Fruit fly (Drosophila melanogaster): ENCODE data around the gene alpha4GT1.

Gene alpha4GT1

DNA sequence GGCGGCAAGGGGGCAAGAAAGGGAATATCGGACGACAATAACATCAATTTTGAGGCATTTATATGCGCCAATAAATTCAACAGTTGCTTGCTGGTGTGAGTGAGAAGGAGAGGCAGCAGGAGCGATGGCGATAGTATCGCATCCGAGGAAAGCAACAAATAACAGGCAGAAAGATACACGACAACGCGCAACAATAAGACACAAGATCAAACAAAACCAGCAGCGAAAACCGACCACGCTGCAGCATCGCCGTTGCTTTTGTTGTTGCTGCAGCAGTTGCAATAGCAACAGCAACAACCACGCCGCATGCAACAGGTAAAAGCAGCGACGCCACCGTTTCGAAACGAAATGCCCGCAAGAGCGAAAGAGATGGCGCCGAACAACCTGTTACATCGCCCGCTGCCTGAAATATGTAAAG lies 22.4 kb downstream of the alpha4GT1 start:
- TF ChIP-seq CG8478 (optimal IDR thresholded peaks at IDR 0.05): no peak
- no peak for TF ChIP-seq psq (optimal IDR thresholded peaks at IDR 0.05)
- TF ChIP-seq usp (GFP tag; optimal IDR thresholded peaks at IDR 0.05): no peak
- no peak for TF ChIP-seq pan (optimal IDR thresholded peaks at IDR 0.05)
- no peak for TF ChIP-seq Dll (optimal IDR thresholded peaks at IDR 0.05)
- TF ChIP-seq EcR (GFP tag; optimal IDR thresholded peaks at IDR 0.05): no peak

DNA sequence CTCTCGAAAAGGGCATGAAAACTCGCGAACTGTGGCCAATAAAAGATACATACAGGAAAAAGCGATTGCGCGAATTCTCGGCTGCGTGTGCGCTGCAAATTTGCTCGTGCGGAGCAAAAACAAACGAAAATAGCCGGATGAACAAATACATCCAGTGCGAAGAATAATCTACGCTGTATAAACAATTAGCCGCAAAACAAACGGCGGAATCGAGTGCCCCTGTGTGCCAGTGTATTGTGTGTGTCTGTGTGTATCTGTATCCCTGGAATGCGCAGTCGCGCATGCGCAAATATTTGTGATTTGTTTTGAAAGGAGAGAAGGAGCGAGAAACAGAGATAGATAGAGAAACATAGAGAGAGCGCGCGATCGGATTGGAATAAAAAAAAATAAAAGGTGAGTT lies 23.3 kb downstream of the alpha4GT1 start:
- TF ChIP-seq Dll (optimal IDR thresholded peaks at IDR 0.05) (no peak), pan (optimal IDR thresholded peaks at IDR 0.05) (no peak)

DNA sequence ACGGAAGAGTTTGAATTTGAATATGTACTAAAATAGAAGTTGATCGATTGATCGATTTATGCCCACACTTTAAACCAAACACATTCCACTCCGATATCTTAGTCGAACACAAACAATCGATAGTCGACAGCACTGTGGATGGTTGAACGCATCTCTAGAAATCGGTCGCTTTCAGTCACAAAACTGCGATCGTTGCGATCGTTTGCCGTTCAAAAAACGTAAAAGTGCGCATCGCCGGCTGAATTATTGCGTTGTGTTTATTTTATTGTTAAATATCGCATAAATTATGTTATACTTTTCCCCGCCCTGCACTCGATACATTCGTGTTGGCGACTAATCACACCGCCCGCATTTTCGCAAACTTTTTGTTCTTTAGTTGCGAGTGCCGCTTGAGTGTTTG lies 23.8 kb downstream of the alpha4GT1 start, which contains the start of gene Ccdc85:
Gene Ccdc85 (plus strand): TSS at position 174 of the 400 bp plus-strand sequence.
- TF ChIP-seq pan (optimal IDR thresholded peaks at IDR 0.05) (no peak), usp (GFP tag; optimal IDR thresholded peaks at IDR 0.05) (no peak), EcR (GFP tag; optimal IDR thresholded peaks at IDR 0.05) (no peak), psq (optimal IDR thresholded peaks at IDR 0.05) (no peak), Dll (optimal IDR thresholded peaks at IDR 0.05) (no peak), CG8478 (optimal IDR thresholded peaks at IDR 0.05) (no peak)

DNA sequence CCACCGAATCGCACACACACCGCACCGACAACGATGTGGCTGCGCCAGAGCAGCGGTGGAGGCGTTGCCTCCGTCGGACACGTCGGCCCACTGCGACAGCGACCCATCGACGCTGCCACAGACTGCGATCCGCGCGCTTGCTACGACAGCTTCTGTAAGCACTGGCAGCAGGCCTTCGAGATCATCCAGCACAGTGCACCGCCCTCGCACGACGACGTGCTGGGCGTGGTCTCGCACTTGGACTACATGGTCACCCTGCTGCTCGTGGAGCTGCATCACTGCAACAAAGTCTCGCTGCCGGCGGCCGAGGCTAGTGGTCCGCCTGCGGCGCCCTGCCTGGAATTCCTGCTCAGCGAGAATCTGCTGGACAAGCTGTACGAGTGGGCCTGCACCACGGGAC lies 29.2 kb downstream of the alpha4GT1 start:
- TF ChIP-seq Dll (optimal IDR thresholded peaks at IDR 0.05): no peak

DNA sequence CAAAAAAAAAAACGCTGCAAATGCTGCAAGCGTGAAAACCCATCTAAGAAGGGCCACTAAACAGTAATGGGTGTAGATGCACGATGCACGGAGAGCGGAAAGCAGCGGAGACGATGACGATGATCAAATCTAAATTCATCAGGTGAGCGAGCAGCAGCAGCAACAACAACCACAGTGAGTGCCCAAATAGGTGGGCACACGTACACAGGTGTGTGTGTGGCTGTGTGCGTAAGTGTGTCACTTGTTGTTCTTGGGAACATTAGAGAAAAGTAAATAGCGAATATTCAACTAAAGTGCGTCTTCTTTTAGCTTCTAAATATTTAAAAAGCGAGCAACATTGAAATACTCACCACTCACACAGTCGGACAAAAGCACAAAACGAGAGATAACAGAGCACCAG lies 29.7 kb downstream of the alpha4GT1 start:
- peak; percentile 11 for TF ChIP-seq CG8478 (optimal IDR thresholded peaks at IDR 0.05)
- no peak for TF ChIP-seq pan (optimal IDR thresholded peaks at IDR 0.05)

DNA sequence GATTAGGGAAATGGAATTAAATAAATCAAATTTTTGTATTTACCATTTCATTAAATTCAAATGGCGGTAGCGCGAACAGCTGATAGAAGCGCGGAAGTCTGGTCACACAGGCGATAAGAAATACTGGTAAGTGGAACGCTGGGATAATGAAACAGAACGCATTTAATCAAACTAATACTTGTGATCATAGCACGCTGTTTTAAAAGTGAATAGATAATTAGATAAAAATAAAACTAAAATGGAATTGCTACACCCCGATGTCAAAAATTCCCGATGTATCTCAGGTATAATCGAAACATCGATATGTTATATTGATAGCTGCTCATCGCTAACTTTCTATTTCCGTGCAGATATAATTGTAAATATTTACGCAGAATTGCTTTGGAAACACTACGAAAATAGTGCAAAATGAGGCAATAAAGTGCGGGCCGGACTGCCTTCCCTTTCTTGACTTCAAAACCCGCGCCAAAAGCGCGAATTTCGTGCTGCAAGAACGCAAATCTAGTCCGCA lies 30.2 kb downstream of the alpha4GT1 start, which contains the start of the genes okr and CG3558:
Gene okr (minus strand): TSS at position 96 of the 511 bp plus-strand sequence.
Gene CG3558 (plus strand): TSS at position 207 of the 511 bp plus-strand sequence.
- TF ChIP-seq psq (optimal IDR thresholded peaks at IDR 0.05): no peak
- no peak for TF ChIP-seq usp (GFP tag; optimal IDR thresholded peaks at IDR 0.05)
- TF ChIP-seq pan (optimal IDR thresholded peaks at IDR 0.05): no peak
- TF ChIP-seq Dll (optimal IDR thresholded peaks at IDR 0.05): no peak
- TF ChIP-seq EcR (GFP tag; optimal IDR thresholded peaks at IDR 0.05): no peak
- TF ChIP-seq CG8478 (optimal IDR thresholded peaks at IDR 0.05): no peak

DNA sequence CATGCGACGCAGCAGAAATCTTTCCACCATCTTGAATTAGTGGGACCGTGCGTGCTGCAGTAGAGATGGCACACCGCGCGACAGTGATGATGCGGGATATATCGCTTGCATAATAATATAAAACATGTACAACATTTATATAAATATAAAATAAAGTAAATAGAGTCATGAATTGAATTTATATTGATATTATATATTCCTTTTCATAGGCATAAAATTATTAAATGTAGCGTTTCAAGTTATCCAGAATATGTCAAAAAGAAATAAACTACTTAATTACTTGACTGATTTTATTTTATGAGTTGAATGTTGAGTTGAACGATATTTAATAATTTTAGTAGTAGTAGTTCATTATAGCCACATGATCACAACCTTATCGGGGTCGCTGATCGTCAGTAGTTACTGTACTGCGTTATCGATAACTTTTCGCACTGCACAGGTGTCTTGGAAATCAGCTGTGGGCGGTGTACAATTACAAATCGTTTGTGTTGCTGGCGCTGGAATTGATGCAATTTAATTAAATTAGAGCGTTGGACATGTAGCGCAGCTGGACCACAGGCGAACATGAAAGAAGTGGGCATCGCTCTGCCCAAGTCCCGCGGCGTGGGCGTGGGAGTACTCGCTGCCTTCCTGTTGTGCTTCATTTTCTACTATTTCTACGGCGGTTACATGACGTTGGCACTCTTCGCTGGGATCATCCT lies 35.1 kb downstream of the alpha4GT1 start, which contains the start of the genes Chd1 and Bem46:
Gene Chd1 (minus strand): TSS at position 43 of the 701 bp plus-strand sequence.
Gene Bem46 (plus strand): TSS at position 436 of the 701 bp plus-strand sequence.
- TF ChIP-seq psq (optimal IDR thresholded peaks at IDR 0.05) (no peak), CG8478 (optimal IDR thresholded peaks at IDR 0.05) (no peak), EcR (GFP tag; optimal IDR thresholded peaks at IDR 0.05) (no peak), usp (GFP tag; optimal IDR thresholded peaks at IDR 0.05) (no peak), Dll (optimal IDR thresholded peaks at IDR 0.05) (no peak), pan (optimal IDR thresholded peaks at IDR 0.05) (no peak)

DNA sequence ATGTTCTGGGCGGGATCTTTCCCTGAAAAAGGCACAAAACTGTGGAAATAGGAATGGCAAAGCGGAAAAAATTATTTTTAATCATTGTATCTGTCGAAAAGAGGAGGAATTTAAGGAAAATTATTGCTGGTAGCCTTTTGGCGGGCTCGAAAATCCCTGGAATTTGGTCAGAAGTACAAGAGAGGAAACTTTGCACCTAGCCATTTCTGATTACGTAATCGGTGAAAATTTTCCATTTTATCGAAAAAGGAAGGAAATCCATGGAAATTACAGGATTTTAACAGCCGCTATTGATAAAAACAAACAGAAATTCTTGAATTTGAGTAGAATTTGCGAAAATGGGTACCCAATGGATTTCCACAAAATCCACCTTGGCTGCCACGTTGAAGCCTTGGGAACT lies 36.2 kb downstream of the alpha4GT1 start:
- TF ChIP-seq pan (optimal IDR thresholded peaks at IDR 0.05) (no peak), EcR (GFP tag; optimal IDR thresholded peaks at IDR 0.05) (no peak), Dll (optimal IDR thresholded peaks at IDR 0.05) (no peak)

DNA sequence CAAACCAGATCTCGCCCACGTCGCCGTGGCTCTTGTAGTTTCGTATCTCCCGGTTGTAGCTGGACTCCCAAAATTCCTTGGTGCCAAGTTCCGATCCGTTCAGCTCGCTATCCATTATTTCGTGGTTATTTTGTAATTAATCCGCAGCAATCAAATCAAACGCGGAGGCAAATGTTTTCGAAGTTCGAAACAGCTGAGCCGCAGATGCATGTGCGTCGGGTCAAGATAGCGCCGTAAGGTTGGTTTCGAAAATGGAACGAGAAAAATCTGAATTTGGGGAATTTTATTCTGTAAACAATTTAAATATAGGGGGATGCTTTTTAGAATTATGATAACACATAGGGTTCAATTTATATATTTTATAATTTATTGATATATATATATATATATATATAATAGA lies 43.9 kb downstream of the alpha4GT1 start, which contains the start of gene CG9643:
Gene CG9643 (minus strand): TSS at position 198 of the 400 bp plus-strand sequence.
- TF ChIP-seq psq (optimal IDR thresholded peaks at IDR 0.05): no peak
- TF ChIP-seq pan (optimal IDR thresholded peaks at IDR 0.05): no peak
- TF ChIP-seq EcR (GFP tag; optimal IDR thresholded peaks at IDR 0.05): no peak
- TF ChIP-seq usp (GFP tag; optimal IDR thresholded peaks at IDR 0.05): no peak
- no peak for TF ChIP-seq Dll (optimal IDR thresholded peaks at IDR 0.05)
- TF ChIP-seq CG8478 (optimal IDR thresholded peaks at IDR 0.05): no peak

DNA sequence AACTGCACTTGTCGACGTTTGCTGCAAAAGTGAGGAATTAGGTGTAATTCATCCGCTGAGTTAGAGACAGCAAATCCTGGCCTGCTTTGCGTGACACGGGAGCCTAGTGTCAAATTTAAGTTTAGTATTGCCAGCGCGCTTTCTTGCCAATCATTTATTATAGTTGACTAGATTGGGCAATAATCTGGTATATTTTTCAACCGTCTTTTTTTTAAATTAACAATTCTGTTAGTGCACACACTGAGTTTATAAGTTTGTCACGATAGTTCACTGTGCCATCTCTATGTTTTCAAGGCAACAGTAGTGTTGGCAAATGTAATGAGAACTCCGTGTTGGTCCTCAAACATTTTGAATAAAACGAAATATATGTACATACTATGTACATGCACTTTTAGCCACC lies 46.1 kb downstream of the alpha4GT1 start, which contains the start of the genes CG9641 and CG3165:
Gene CG9641 (minus strand): TSS at position 34 of the 400 bp plus-strand sequence.
Gene CG3165 (plus strand): TSS at position 294 of the 400 bp plus-strand sequence.
- no peak for TF ChIP-seq EcR (GFP tag; optimal IDR thresholded peaks at IDR 0.05)
- TF ChIP-seq CG8478 (optimal IDR thresholded peaks at IDR 0.05): no peak
- TF ChIP-seq pan (optimal IDR thresholded peaks at IDR 0.05): no peak
- TF ChIP-seq Dll (optimal IDR thresholded peaks at IDR 0.05): no peak
- no peak for TF ChIP-seq usp (GFP tag; optimal IDR thresholded peaks at IDR 0.05)
- TF ChIP-seq psq (optimal IDR thresholded peaks at IDR 0.05): no peak

DNA sequence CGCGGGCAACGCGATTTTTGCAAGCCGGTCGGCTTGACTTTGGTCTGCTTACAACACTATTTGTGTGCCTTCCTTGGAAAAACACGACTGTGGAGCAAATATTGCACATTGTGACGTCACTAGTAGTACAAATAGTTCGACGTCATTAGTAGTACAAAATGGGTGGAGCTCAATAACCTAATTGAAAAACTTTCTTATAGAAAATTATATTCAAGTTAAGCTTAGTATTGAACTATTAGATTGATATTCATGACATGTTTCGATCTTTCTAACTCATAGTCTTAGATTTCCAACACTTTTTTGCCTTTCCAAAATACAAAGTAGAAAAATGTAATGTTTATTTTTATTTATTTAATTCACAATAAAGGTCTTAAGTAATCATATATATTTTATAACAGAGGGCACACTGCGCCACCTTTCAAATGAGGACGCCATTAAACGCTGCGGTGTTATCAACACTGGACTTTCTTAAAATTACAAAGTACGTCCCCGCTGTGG lies 50.5 kb downstream of the alpha4GT1 start, which contains the start of the genes Rrp1 and gammaTub23C:
Gene Rrp1 (minus strand): TSS at position 70 of the 498 bp plus-strand sequence.
Gene gammaTub23C (plus strand): TSS at position 453 of the 498 bp plus-strand sequence.
- no peak for TF ChIP-seq psq (optimal IDR thresholded peaks at IDR 0.05)
- TF ChIP-seq Dll (optimal IDR thresholded peaks at IDR 0.05): no peak
- TF ChIP-seq CG8478 (optimal IDR thresholded peaks at IDR 0.05): no peak
- no peak for TF ChIP-seq EcR (GFP tag; optimal IDR thresholded peaks at IDR 0.05)
- no peak for TF ChIP-seq usp (GFP tag; optimal IDR thresholded peaks at IDR 0.05)
- TF ChIP-seq pan (optimal IDR thresholded peaks at IDR 0.05): no peak

All from whole organism.